Fruit fly (Drosophila melanogaster) whole organism, embryonic: ENCODE measurements around the gene Miox.
A peak's percentile ranks its signal among the peaks of the same experiment; 100 is the strongest.

ENCODE experiments used
- BEAF-32 ChIP-seq: fragments of 200-800 bp; sonication (Bioruptor generic); optimal IDR thresholded peaks from 3 replicates; lab custom pipeline; 2017; ENCODE audit warnings: missing biosample characterization, missing genetic modification characterization, mild to moderate bottlenecking, moderate library complexity, missing genetic modification reagents
- Bgb ChIP-seq: fragments of 200-800 bp; sonication (Bioruptor generic); IDR thresholded peaks from 2 replicates; pipeline ENCODE4 v1.3.6; 2022; ENCODE audit warnings: missing biosample characterization, missing genetic modification characterization; ENCODE audit not compliant: partially characterized antibody
- CG1233 ChIP-seq: fragments of 200-800 bp; sonication (Bioruptor generic); optimal IDR thresholded peaks from 4 replicates; lab custom pipeline; 2018; ENCODE audit warnings: missing biosample characterization, mild to moderate bottlenecking, missing genetic modification characterization
- CG13296 ChIP-seq: fragments of 200-800 bp; sonication (Bioruptor generic); optimal IDR thresholded peaks from 3 replicates; lab custom pipeline; 2018; ENCODE audit warnings: missing biosample characterization, mild to moderate bottlenecking, missing genetic modification characterization
- CG14860 ChIP-seq: fragments of 200-800 bp; sonication (Bioruptor generic); IDR thresholded peaks from 3 replicates; pipeline ENCODE4 v1.3.6; 2022; ENCODE audit warnings: missing biosample characterization, missing genetic modification characterization; ENCODE audit not compliant: partially characterized antibody
- CG2116 ChIP-seq: fragments of 200-800 bp; sonication (Bioruptor generic); optimal IDR thresholded peaks from 3 replicates; lab custom pipeline; 2018; ENCODE audit warnings: missing biosample characterization, mild to moderate bottlenecking, missing genetic modification characterization
- CG2129 ChIP-seq: fragments of 200-800 bp; sonication (Bioruptor generic); IDR thresholded peaks from 2 replicates; pipeline ENCODE4 v1.3.6; 2022; ENCODE audit warnings: missing biosample characterization, missing genetic modification characterization; ENCODE audit not compliant: partially characterized antibody
- CG2199 ChIP-seq: fragments of 200-800 bp; sonication (Bioruptor generic); IDR thresholded peaks from 3 replicates; pipeline ENCODE4 v1.3.6; 2022; ENCODE audit warnings: missing biosample characterization, missing genetic modification characterization
- CG34224 ChIP-seq: fragments of 200-800 bp; sonication (Bioruptor generic); IDR thresholded peaks from 3 replicates; pipeline ENCODE4 v1.3.6; 2022; ENCODE audit warnings: missing biosample characterization, missing genetic modification characterization; ENCODE audit not compliant: partially characterized antibody
- CG3726 ChIP-seq: fragments of 200-800 bp; sonication (Bioruptor generic); IDR thresholded peaks from 3 replicates; pipeline ENCODE4, ENCODE4 v1.3.6; 2022; ENCODE audit warnings: missing biosample characterization, missing genetic modification characterization
- CG3847 ChIP-seq: fragments of 200-800 bp; sonication (Bioruptor generic); IDR thresholded peaks from 2 replicates; pipeline ENCODE4 v1.3.6; 2022; ENCODE audit warnings: missing biosample characterization, missing genetic modification characterization
- CG4617 ChIP-seq: fragments of 200-800 bp; sonication (Bioruptor generic); optimal IDR thresholded peaks from 3 replicates; lab custom pipeline; 2016; ENCODE audit warnings: missing biosample characterization, missing genetic modification characterization, borderline replicate concordance
- CG6791 ChIP-seq: fragments of 200-800 bp; sonication (Bioruptor generic); IDR thresholded peaks from 3 replicates; pipeline ENCODE4 v1.3.6; 2022; ENCODE audit warnings: missing biosample characterization, missing genetic modification characterization; ENCODE audit not compliant: partially characterized antibody
- CG7963 ChIP-seq: fragments of 200-800 bp; sonication (Bioruptor generic); IDR thresholded peaks from 3 replicates; pipeline ENCODE4 v1.3.6; 2022; ENCODE audit warnings: missing biosample characterization, missing genetic modification characterization; ENCODE audit not compliant: partially characterized antibody
- CG9437 ChIP-seq: fragments of 200-800 bp; sonication (Bioruptor generic); optimal IDR thresholded peaks from 2 replicates; lab custom pipeline; 2018; ENCODE audit warnings: missing biosample characterization, mild to moderate bottlenecking, missing genetic modification characterization
- CG9797 ChIP-seq: fragments of 200-800 bp; sonication (Bioruptor generic); optimal IDR thresholded peaks from 3 replicates; lab custom pipeline; 2018; ENCODE audit warnings: missing biosample characterization, mild to moderate bottlenecking, missing genetic modification characterization
- CHES-1-like ChIP-seq: fragments of 200-800 bp; sonication (Bioruptor generic); optimal IDR thresholded peaks from 2 replicates; lab custom pipeline; 2016; ENCODE audit warnings: missing biosample characterization, missing genetic modification characterization
- Doc3 ChIP-seq: fragments of 200-800 bp; sonication (Bioruptor generic); IDR thresholded peaks from 3 replicates; pipeline ENCODE4 v1.3.6; 2022; ENCODE audit warnings: missing biosample characterization, missing genetic modification characterization; ENCODE audit not compliant: partially characterized antibody
- Dref ChIP-seq: fragments of 200-800 bp; sonication (Bioruptor generic); IDR thresholded peaks from 2 replicates; pipeline ENCODE4 v1.3.6; 2022; ENCODE audit warnings: missing biosample characterization, missing genetic modification characterization
- E2f2 ChIP-seq: fragments of 200-800 bp; sonication (Bioruptor generic); IDR thresholded peaks from 2 replicates; pipeline ENCODE4 v1.3.6; 2022; ENCODE audit warnings: missing biosample characterization, missing genetic modification characterization
- Ets97D ChIP-seq: fragments of 200-800 bp; sonication (Bioruptor generic); optimal IDR thresholded peaks from 3 replicates; lab custom pipeline; 2016; ENCODE audit warnings: missing biosample characterization, missing genetic modification characterization
- GATAe ChIP-seq: fragments of 200-800 bp; sonication (Bioruptor generic); conservative IDR thresholded peaks from 2 replicates; pipeline ENCODE4 v1.3.6; 2022; ENCODE audit warnings: missing biosample characterization, missing genetic modification characterization
- HLH4C ChIP-seq: fragments of 200-800 bp; sonication (Bioruptor generic); IDR thresholded peaks from 3 replicates; pipeline ENCODE4 v1.3.6; 2022; ENCODE audit warnings: missing biosample characterization, missing genetic modification characterization; ENCODE audit not compliant: partially characterized antibody
- MBD-R2 ChIP-seq: fragments of 200-800 bp; sonication (Bioruptor generic); IDR thresholded peaks from 2 replicates; pipeline ENCODE4 v1.3.6; 2022; ENCODE audit warnings: missing biosample characterization, missing genetic modification characterization
- MESR4 ChIP-seq: fragments of 200-800 bp; sonication (Bioruptor generic); optimal IDR thresholded peaks from 2 replicates; lab custom pipeline; 2018; ENCODE audit warnings: missing biosample characterization, mild to moderate bottlenecking, missing genetic modification characterization, moderate library complexity
- Myb ChIP-seq: fragments of 200-800 bp; sonication (Bioruptor generic); optimal IDR thresholded peaks from 2 replicates; lab custom pipeline; 2016; ENCODE audit warnings: missing biosample characterization, missing genetic modification characterization
- Nf-YC ChIP-seq: fragments of 200-800 bp; optimal IDR thresholded peaks from 3 replicates; lab custom pipeline; 2019; ENCODE audit warnings: missing biosample characterization, mild to moderate bottlenecking, missing genetic modification characterization, moderate library complexity
- Scr ChIP-seq: fragments of 200-800 bp; sonication (Bioruptor generic); IDR thresholded peaks from 2 replicates; pipeline ENCODE4 v1.3.6; 2022; ENCODE audit warnings: missing biosample characterization, missing genetic modification characterization; ENCODE audit not compliant: partially characterized antibody
- Sry-δ ChIP-seq: fragments of 200-800 bp; sonication (Bioruptor generic); optimal IDR thresholded peaks from 2 replicates; lab custom pipeline; 2016; ENCODE audit warnings: missing biosample characterization, missing genetic modification characterization
- Taf1 ChIP-seq: fragments of 200-800 bp; sonication (Bioruptor generic); IDR thresholded peaks from 2 replicates; pipeline ENCODE4 v1.3.6; 2022; ENCODE audit warnings: missing biosample characterization, missing genetic modification characterization
- YL-1 ChIP-seq: fragments of 200-800 bp; sonication (Bioruptor generic); optimal IDR thresholded peaks from 3 replicates; lab custom pipeline; 2017; ENCODE audit warnings: missing biosample characterization, mild to moderate bottlenecking, missing genetic modification characterization
- amos ChIP-seq: fragments of 200-800 bp; sonication (Bioruptor generic); IDR thresholded peaks from 2 replicates; pipeline ENCODE4 v1.3.6; 2022; ENCODE audit warnings: missing biosample characterization, missing genetic modification characterization; ENCODE audit not compliant: partially characterized antibody
- ato ChIP-seq: fragments of 200-800 bp; sonication (Bioruptor generic); IDR thresholded peaks from 2 replicates; pipeline ENCODE4 v1.3.6; 2022; ENCODE audit warnings: missing biosample characterization, missing genetic modification characterization; ENCODE audit not compliant: partially characterized antibody
- bbx ChIP-seq: fragments of 200-800 bp; sonication (Bioruptor generic); IDR thresholded peaks from 2 replicates; pipeline ENCODE4 v1.3.6; 2022; ENCODE audit warnings: missing biosample characterization, missing genetic modification characterization; ENCODE audit not compliant: partially characterized antibody
- fd102C ChIP-seq: fragments of 200-800 bp; sonication (Bioruptor generic); optimal IDR thresholded peaks from 2 replicates; lab custom pipeline; 2018; ENCODE audit warnings: missing biosample characterization, mild to moderate bottlenecking, missing genetic modification characterization, moderate library complexity
- gfzf ChIP-seq: fragments of 200-800 bp; sonication (Bioruptor generic); optimal IDR thresholded peaks from 2 replicates; lab custom pipeline; 2016; ENCODE audit warnings: missing biosample characterization, mild to moderate bottlenecking, missing genetic modification characterization, moderate library complexity
- hbn ChIP-seq: fragments of 200-800 bp; sonication (Bioruptor generic); IDR thresholded peaks from 2 replicates; pipeline ENCODE4 v1.3.6; 2022; ENCODE audit warnings: missing biosample characterization, missing genetic modification characterization; ENCODE audit not compliant: partially characterized antibody
- hkb ChIP-seq, 2 experiments: fragments of 200-800 bp in 1 of 2; fragments of >200 bp in 1 of 2; sonication (Bioruptor generic) in 1 of 2; IDR thresholded peaks in 1 of 2; optimal IDR thresholded peaks in 1 of 2; 2 replicates each; pipeline versions ENCODE4 v1.3.6 to Lab custom; 2017 to 2022; ENCODE audit warnings: missing biosample characterization in 1 of 2, missing genetic modification characterization in 1 of 2
- kah ChIP-seq: fragments of 200-800 bp; sonication (Bioruptor generic); optimal IDR thresholded peaks from 2 replicates; lab custom pipeline; 2018; ENCODE audit warnings: missing biosample characterization, mild to moderate bottlenecking, missing genetic modification characterization
- nerfin-2 ChIP-seq: fragments of 200-800 bp; sonication (Bioruptor generic); IDR thresholded peaks from 2 replicates; pipeline ENCODE4 v1.3.6; 2022; ENCODE audit warnings: missing biosample characterization, missing genetic modification characterization; ENCODE audit not compliant: partially characterized antibody
- pita ChIP-seq: fragments of 200-800 bp; sonication (Bioruptor generic); optimal IDR thresholded peaks from 2 replicates; lab custom pipeline; 2017; ENCODE audit warnings: missing biosample characterization, mild to moderate bottlenecking, missing genetic modification characterization
- pzg ChIP-seq: fragments of 200-800 bp; sonication (Bioruptor generic); optimal IDR thresholded peaks from 3 replicates; lab custom pipeline; 2018; ENCODE audit warnings: missing biosample characterization, mild to moderate bottlenecking, missing genetic modification characterization, moderate library complexity
- salm ChIP-seq: fragments of 200-800 bp; sonication (Bioruptor generic); optimal IDR thresholded peaks from 2 replicates; lab custom pipeline; 2018; ENCODE audit warnings: missing biosample characterization, mild to moderate bottlenecking, missing genetic modification characterization
- scrt ChIP-seq: fragments of 200-800 bp; sonication (Bioruptor generic); optimal IDR thresholded peaks from 2 replicates; lab custom pipeline; 2018; ENCODE audit warnings: missing biosample characterization, mild to moderate bottlenecking, missing genetic modification characterization, moderate library complexity
- unc-4 ChIP-seq: fragments of 200-800 bp; sonication (Bioruptor generic); IDR thresholded peaks from 2 replicates; pipeline ENCODE4 v1.3.6; 2022; ENCODE audit warnings: missing biosample characterization, missing genetic modification characterization; ENCODE audit not compliant: partially characterized antibody
- zen2 ChIP-seq: fragments of 200-800 bp; sonication (Bioruptor generic); IDR thresholded peaks from 3 replicates; pipeline ENCODE4 v1.3.6; 2022; ENCODE audit warnings: missing biosample characterization, missing genetic modification characterization; ENCODE audit not compliant: partially characterized antibody

Gene Miox

dm6 chr3L:12205848-12206247 lies 21.1 kb downstream of the Miox start, which contains the start of gene Tsen54 (continued):
- TF ChIP-seq Scr (GFP tag; lab: Robert Waterston, UW) = peak; percentile 74
- peak; percentile 66 for TF ChIP-seq pzg
- TF ChIP-seq ato (GFP tag; lab: Robert Waterston, UW) = peak; percentile 50; the same call in 1 of the 2 replicates
- TF ChIP-seq Myb = peak; percentile 13
- peak; percentile 34 for TF ChIP-seq Sry-δ
- TF ChIP-seq amos (GFP tag; lab: Robert Waterston, UW) = peak; percentile 75; the same call in 1 of the 2 replicates
- TF ChIP-seq E2f2 (GFP tag; lab: Robert Waterston, UW) = peak; percentile 93
- peak; percentile 20 for TF ChIP-seq Ets97D (GFP tag; lab: Kevin White, UChicago)
- TF ChIP-seq CG3847 = no peak
- TF ChIP-seq CG4617 (GFP tag; lab: Kevin White, UChicago) = peak; percentile 44
- TF ChIP-seq unc-4 (GFP tag; lab: Robert Waterston, UW) = peak; percentile 80
- no peak for TF ChIP-seq CG2199 (GFP tag; lab: Robert Waterston, UW)
- no peak for TF ChIP-seq CHES-1-like (GFP tag; lab: Kevin White, UChicago)
- TF ChIP-seq CG7963 = peak; percentile 61; the same call in 1 of the 3 replicates
- TF ChIP-seq HLH4C (GFP tag; lab: Robert Waterston, UW) = peak; percentile 55; the same call in 2 of the 3 replicates
- TF ChIP-seq Taf1 (GFP tag; lab: Robert Waterston, UW) = no peak
- TF ChIP-seq MESR4 (GFP tag; lab: Kevin White, UChicago) = peak; percentile 16
- peak; percentile 76 for TF ChIP-seq Bgb (GFP tag; lab: Robert Waterston, UW)
- peak; percentile 28 for TF ChIP-seq CG2116 (GFP tag; lab: Kevin White, UChicago)
- no peak for TF ChIP-seq Nf-YC (tag; lab: Kevin White, UChicago)
- TF ChIP-seq kah = peak; percentile 23
- TF ChIP-seq gfzf (GFP tag; lab: Kevin White, UChicago) = peak; percentile 77
- peak; percentile 77 for TF ChIP-seq CG34224 (GFP tag; lab: Robert Waterston, UW)
- TF ChIP-seq CG9797 (GFP tag; lab: Kevin White, UChicago) = peak; percentile 40
- TF ChIP-seq YL-1 (GFP tag; lab: Kevin White, UChicago) = peak; percentile 21
- TF ChIP-seq GATAe (GFP tag; lab: Robert Waterston, UW) = no peak
- no peak for TF ChIP-seq CG3726
- no peak for TF ChIP-seq CG13296 (GFP tag; lab: Kevin White, UChicago)
- peak; percentile 41; the same call in 1 of the 3 replicates for TF ChIP-seq CG14860
- peak; percentile 51; the same call in 1 of the 3 replicates for TF ChIP-seq zen2
- TF ChIP-seq bbx (GFP tag; lab: Robert Waterston, UW) = peak; percentile 74
- peak; percentile 27 for TF ChIP-seq scrt (GFP tag; lab: Kevin White, UChicago)
- 0 out of 2 replicates have a peak, but pooled peaks have one; percentile 21 for TF ChIP-seq CG2129
- TF ChIP-seq fd102C (GFP tag; lab: Kevin White, UChicago) = no peak
- TF ChIP-seq CG6791 (GFP tag; lab: Robert Waterston, UW) = peak; percentile 72
- TF ChIP-seq Doc3 (GFP tag; lab: Robert Waterston, UW) = peak; percentile 58; the same call in 2 of the 3 replicates
- peak; percentile 36 for TF ChIP-seq CG9437
- peak; percentile 78 for TF ChIP-seq Dref
- TF ChIP-seq nerfin-2 (GFP tag; lab: Robert Waterston, UW) = peak; percentile 45; the same call in 1 of the 2 replicates
- peak; percentile 64 for TF ChIP-seq hbn (GFP tag; lab: Robert Waterston, UW)
- no peak for TF ChIP-seq pita (GFP tag; lab: Kevin White, UChicago)
- TF ChIP-seq salm = no peak
- TF ChIP-seq MBD-R2 (GFP tag; lab: Robert Waterston, UW) = peak; percentile 55; the same call in 1 of the 2 replicates
- peak; percentile 77 for TF ChIP-seq BEAF-32 (GFP tag; lab: Kevin White, UChicago)
- TF ChIP-seq hkb (optimal IDR thresholded peaks at IDR 0.05; lab: Kevin White, UChicago) = no peak
- TF ChIP-seq hkb (GFP tag; IDR thresholded peaks at IDR 0.05; lab: Robert Waterston, UW) = no peak
- TF ChIP-seq CG1233 (GFP tag; lab: Kevin White, UChicago) = no peak
